Worm (Caenorhabditis elegans) whole organism, L4 larva: Measurements from ENCODE around the gene nsy-1.

ENCODE experiments used
- F26F4.8 ChIP-seq: fragments of 200-800 bp; sonication (Bioruptor generic); conservative IDR thresholded peaks from 2 replicates; pipeline ENCODE4 v1.3.6; 2022; ENCODE audit warnings: missing genetic modification characterization, missing compliant biosample characterization
- F49E8.2 ChIP-seq: sonication (generic microtip); optimal IDR thresholded peaks from 2 replicates; lab custom pipeline; 2016; ENCODE audit warnings: missing compliant biosample characterization, mild to moderate bottlenecking, missing genetic modification characterization, borderline replicate concordance
- T20F7.1 ChIP-seq: fragments of 200-800 bp; sonication (Bioruptor generic); optimal IDR thresholded peaks from 2 replicates; lab custom pipeline; 2018; ENCODE audit warnings: mild to moderate bottlenecking, missing genetic modification characterization, missing compliant biosample characterization
- Y5F2A.4 ChIP-seq: fragments of 200-800 bp; sonication (Bioruptor generic); optimal IDR thresholded peaks from 2 replicates; lab custom pipeline; 2018; ENCODE audit warnings: mild to moderate bottlenecking, missing genetic modification characterization, missing compliant biosample characterization
- arid-1 ChIP-seq: fragments of 200-800 bp; sonication (Bioruptor generic); conservative IDR thresholded peaks from 2 replicates; pipeline ENCODE4 v1.3.6; 2022; ENCODE audit warnings: missing genetic modification reagents, missing genetic modification characterization, missing compliant biosample characterization
- ceh-62 ChIP-seq: sonication (generic microtip); optimal IDR thresholded peaks from 2 replicates; lab custom pipeline; 2017; ENCODE audit warnings: missing biosample characterization, missing genetic modification characterization
- ceh-82 ChIP-seq: sonication (generic microtip); optimal IDR thresholded peaks from 2 replicates; lab custom pipeline; 2017; ENCODE audit warnings: missing biosample characterization, missing genetic modification characterization
- cey-2 ChIP-seq: sonication (generic microtip); optimal IDR thresholded peaks from 3 replicates; lab custom pipeline; 2017; ENCODE audit warnings: missing genetic modification characterization, mild to moderate bottlenecking, missing compliant biosample characterization, antibody characterized with exemption, borderline replicate concordance; ENCODE audit not compliant: insufficient read depth
- daf-16 ChIP-seq, 3 experiments: sonication (generic microtip); optimal IDR thresholded peaks; 2 replicates each; lab custom pipeline; 2016 to 2017; ENCODE audit warnings: missing genetic modification characterization in 3 of 3, missing genetic modification reagents in 3 of 3, mild to moderate bottlenecking in 2 of 3, missing compliant biosample characterization in 2 of 3, missing biosample characterization in 1 of 3, moderate library complexity in 1 of 3
- daf-19 ChIP-seq: fragments of 200-800 bp; sonication (Bioruptor generic); conservative IDR thresholded peaks from 2 replicates; pipeline ENCODE4 v1.3.6; 2022; ENCODE audit warnings: missing genetic modification characterization, missing compliant biosample characterization
- daf-8 ChIP-seq: fragments of 200-800 bp; sonication (Bioruptor generic); IDR thresholded peaks from 2 replicates; pipeline ENCODE4 v1.3.6; 2022; ENCODE audit warnings: missing genetic modification characterization, missing compliant biosample characterization
- dmd-6 ChIP-seq: fragments of 200-800 bp; sonication (Bioruptor generic); IDR thresholded peaks from 2 replicates; pipeline ENCODE4 v1.3.6; 2022; ENCODE audit warnings: missing genetic modification reagents, missing genetic modification characterization, missing compliant biosample characterization
- dmd-8 ChIP-seq: fragments of 200-800 bp; sonication (Bioruptor generic); IDR thresholded peaks from 2 replicates; pipeline ENCODE4 v1.3.6; 2022; ENCODE audit warnings: missing genetic modification characterization, missing compliant biosample characterization
- dve-1 ChIP-seq: sonication (generic microtip); optimal IDR thresholded peaks from 2 replicates; lab custom pipeline; 2017; ENCODE audit warnings: antibody characterized with exemption, mild to moderate bottlenecking, missing genetic modification characterization, missing compliant biosample characterization; ENCODE audit not compliant: insufficient read depth
- egl-43 ChIP-seq: fragments of 200-800 bp; sonication (Bioruptor generic); IDR thresholded peaks from 2 replicates; pipeline ENCODE4 v1.3.6; 2022; ENCODE audit warnings: missing genetic modification reagents, missing genetic modification characterization, missing compliant biosample characterization
- fkh-10 ChIP-seq: fragments of 150-350 bp; optimal IDR thresholded peaks from 2 replicates; lab custom pipeline; 2014; ENCODE audit warnings: missing biosample characterization, missing genetic modification reagents, missing genetic modification characterization
- gei-8 ChIP-seq: fragments of 200-800 bp; sonication (Bioruptor generic); optimal IDR thresholded peaks from 2 replicates; lab custom pipeline; 2018; ENCODE audit warnings: mild to moderate bottlenecking, missing genetic modification characterization, missing compliant biosample characterization
- hlh-11 ChIP-seq: fragments of 200-800 bp; sonication (Bioruptor generic); optimal IDR thresholded peaks from 2 replicates; lab custom pipeline; 2018; ENCODE audit warnings: mild to moderate bottlenecking, missing genetic modification characterization, missing compliant biosample characterization
- hlh-30 ChIP-seq: sonication (generic microtip); optimal IDR thresholded peaks from 2 replicates; lab custom pipeline; 2017; ENCODE audit warnings: antibody characterized with exemption, mild to moderate bottlenecking, missing genetic modification characterization, missing compliant biosample characterization; ENCODE audit not compliant: insufficient read depth
- jun-1 ChIP-seq: fragments of 150-350 bp; optimal IDR thresholded peaks from 2 replicates; lab custom pipeline; 2014; ENCODE audit warnings: missing biosample characterization, missing genetic modification reagents, missing genetic modification characterization
- lin-1 ChIP-seq: fragments of 200-800 bp; sonication (Bioruptor generic); IDR thresholded peaks from 2 replicates; pipeline ENCODE4 v1.3.6; 2022; ENCODE audit warnings: missing genetic modification reagents, missing genetic modification characterization, missing compliant biosample characterization
- lin-13 ChIP-seq: fragments of 150-350 bp; optimal IDR thresholded peaks from 2 replicates; lab custom pipeline; 2014; ENCODE audit warnings: missing biosample characterization, missing genetic modification reagents, missing genetic modification characterization
- lin-29 ChIP-seq: fragments of 200-800 bp; sonication (Bioruptor generic); IDR thresholded peaks from 2 replicates; pipeline ENCODE4 v1.3.6; 2022; ENCODE audit warnings: missing genetic modification reagents, missing genetic modification characterization, missing compliant biosample characterization
- lin-39 ChIP-seq: fragments of 150-350 bp; optimal IDR thresholded peaks from 2 replicates; lab custom pipeline; 2014; ENCODE audit warnings: missing biosample characterization, missing genetic modification reagents, missing genetic modification characterization
- lir-3 ChIP-seq: sonication (generic microtip); optimal IDR thresholded peaks from 2 replicates; lab custom pipeline; 2016; ENCODE audit warnings: mild to moderate bottlenecking, missing genetic modification characterization, missing compliant biosample characterization
- lsy-2 ChIP-seq, 2 experiments: fragments of 150-350 bp in 1 of 2; sonication (generic microtip) in 1 of 2; optimal IDR thresholded peaks; 2 replicates each; lab custom pipeline; 2014 to 2017; ENCODE audit warnings: missing biosample characterization in 2 of 2, missing genetic modification characterization in 2 of 2
- madf-5 ChIP-seq, 2 experiments: fragments of 200-800 bp; sonication (Bioruptor generic); IDR thresholded peaks; 2 replicates each; pipeline ENCODE4 v1.3.6; 2022; ENCODE audit warnings: missing compliant biosample characterization in 2 of 2, missing genetic modification characterization in 2 of 2
- madf-9 ChIP-seq: fragments of 200-800 bp; sonication (Bioruptor generic); conservative IDR thresholded peaks from 2 replicates; pipeline ENCODE4 v1.3.6; 2022; ENCODE audit warnings: missing genetic modification reagents, missing genetic modification characterization, missing compliant biosample characterization
- mdl-1 ChIP-seq, 2 experiments: fragments of 150-350 bp in 1 of 2; sonication (generic microtip) in 1 of 2; optimal IDR thresholded peaks; 2 replicates each; lab custom pipeline; 2014 to 2017; ENCODE audit warnings: missing biosample characterization in 2 of 2, missing genetic modification characterization in 2 of 2
- mdt-29 ChIP-seq: fragments of 200-800 bp; sonication (Bioruptor generic); IDR thresholded peaks from 2 replicates; pipeline ENCODE4 v1.3.6; 2022; ENCODE audit warnings: missing genetic modification reagents, missing genetic modification characterization, missing compliant biosample characterization
- mxl-2 ChIP-seq: fragments of 200-800 bp; sonication (Bioruptor generic); conservative IDR thresholded peaks from 2 replicates; pipeline ENCODE4 v1.3.6; 2022; ENCODE audit warnings: missing genetic modification reagents, missing genetic modification characterization, missing compliant biosample characterization
- nhr-10 ChIP-seq: fragments of 150-350 bp; optimal IDR thresholded peaks from 2 replicates; lab custom pipeline; 2014; ENCODE audit warnings: missing biosample characterization, missing genetic modification characterization
- nhr-11 ChIP-seq: fragments of 150-350 bp; optimal IDR thresholded peaks from 2 replicates; lab custom pipeline; 2014; ENCODE audit warnings: missing biosample characterization, missing genetic modification characterization
- nhr-111 ChIP-seq: fragments of 200-800 bp; sonication (Bioruptor generic); optimal IDR thresholded peaks from 2 replicates; lab custom pipeline; 2018; ENCODE audit warnings: mild to moderate bottlenecking, missing genetic modification characterization, missing compliant biosample characterization
- nhr-237 ChIP-seq: sonication (generic microtip); optimal IDR thresholded peaks from 2 replicates; lab custom pipeline; 2017; ENCODE audit warnings: missing biosample characterization, missing genetic modification characterization
- nhr-41 ChIP-seq: fragments of 200-800 bp; sonication (Bioruptor generic); IDR thresholded peaks from 2 replicates; pipeline ENCODE4 v1.3.6; 2022; ENCODE audit warnings: missing genetic modification reagents, missing genetic modification characterization, missing compliant biosample characterization
- nhr-42 ChIP-seq: fragments of 200-800 bp; sonication (Bioruptor generic); IDR thresholded peaks from 2 replicates; pipeline ENCODE4 v1.3.6; 2022; ENCODE audit warnings: missing genetic modification characterization, missing compliant biosample characterization
- nhr-76 ChIP-seq: fragments of 150-350 bp; optimal IDR thresholded peaks from 2 replicates; lab custom pipeline; 2014; ENCODE audit warnings: missing biosample characterization, missing genetic modification characterization
- php-3 ChIP-seq: fragments of 200-800 bp; sonication (Bioruptor generic); IDR thresholded peaks from 2 replicates; pipeline ENCODE4 v1.3.6; 2022; ENCODE audit warnings: missing genetic modification reagents, missing genetic modification characterization, missing compliant biosample characterization
- sdz-12 ChIP-seq: fragments of 200-800 bp; sonication (Bioruptor generic); optimal IDR thresholded peaks from 2 replicates; lab custom pipeline; 2018; ENCODE audit warnings: mild to moderate bottlenecking, missing genetic modification characterization, missing compliant biosample characterization
- set-16 ChIP-seq: fragments of 200-800 bp; sonication (Bioruptor generic); IDR thresholded peaks from 2 replicates; pipeline ENCODE4 v1.3.6; 2022; ENCODE audit warnings: missing genetic modification reagents, missing genetic modification characterization, missing compliant biosample characterization
- skn-1 ChIP-seq: fragments of 150-350 bp; optimal IDR thresholded peaks from 2 replicates; lab custom pipeline; 2014; ENCODE audit warnings: missing biosample characterization, missing genetic modification characterization
- snpc-1.2 ChIP-seq: fragments of 200-800 bp; sonication (Bioruptor generic); IDR thresholded peaks from 2 replicates; pipeline ENCODE4 v1.3.6; 2022; ENCODE audit warnings: missing genetic modification reagents, missing genetic modification characterization, missing compliant biosample characterization
- spr-3 ChIP-seq: fragments of 200-800 bp; sonication (Bioruptor generic); optimal IDR thresholded peaks from 2 replicates; lab custom pipeline; 2018; ENCODE audit warnings: mild to moderate bottlenecking, missing genetic modification characterization, missing compliant biosample characterization
- tra-1 ChIP-seq: fragments of 200-800 bp; sonication (Bioruptor generic); IDR thresholded peaks from 2 replicates; pipeline ENCODE4 v1.3.6; 2022; ENCODE audit warnings: missing genetic modification reagents, missing genetic modification characterization, missing compliant biosample characterization
- unc-130 ChIP-seq: sonication (generic microtip); optimal IDR thresholded peaks from 2 replicates; lab custom pipeline; 2016; ENCODE audit warnings: missing genetic modification reagents, missing genetic modification characterization, missing compliant biosample characterization
- unc-62 ChIP-seq, 3 experiments: fragments of 150-350 bp in 1 of 3; sonication (generic microtip); optimal IDR thresholded peaks in 2 of 3; peaks in 1 of 3; 1 replicate in 1 of 3; 2 replicates in 2 of 3; lab custom pipeline; 2014 to 2017; ENCODE audit warnings: missing biosample characterization in 3 of 3, missing genetic modification characterization in 3 of 3, missing genetic modification reagents in 3 of 3, missing genotype in 1 of 3
- vab-7 ChIP-seq: fragments of 200-800 bp; sonication (Bioruptor generic); IDR thresholded peaks from 2 replicates; pipeline ENCODE4 v1.3.6; 2022; ENCODE audit warnings: missing genetic modification reagents, missing genetic modification characterization, missing compliant biosample characterization
- zfp-3 ChIP-seq: fragments of 200-800 bp; sonication (Bioruptor generic); conservative IDR thresholded peaks from 2 replicates; pipeline ENCODE4 v1.3.6; 2022; ENCODE audit warnings: missing genetic modification reagents, missing genetic modification characterization, missing compliant biosample characterization

Gene nsy-1

DNA sequence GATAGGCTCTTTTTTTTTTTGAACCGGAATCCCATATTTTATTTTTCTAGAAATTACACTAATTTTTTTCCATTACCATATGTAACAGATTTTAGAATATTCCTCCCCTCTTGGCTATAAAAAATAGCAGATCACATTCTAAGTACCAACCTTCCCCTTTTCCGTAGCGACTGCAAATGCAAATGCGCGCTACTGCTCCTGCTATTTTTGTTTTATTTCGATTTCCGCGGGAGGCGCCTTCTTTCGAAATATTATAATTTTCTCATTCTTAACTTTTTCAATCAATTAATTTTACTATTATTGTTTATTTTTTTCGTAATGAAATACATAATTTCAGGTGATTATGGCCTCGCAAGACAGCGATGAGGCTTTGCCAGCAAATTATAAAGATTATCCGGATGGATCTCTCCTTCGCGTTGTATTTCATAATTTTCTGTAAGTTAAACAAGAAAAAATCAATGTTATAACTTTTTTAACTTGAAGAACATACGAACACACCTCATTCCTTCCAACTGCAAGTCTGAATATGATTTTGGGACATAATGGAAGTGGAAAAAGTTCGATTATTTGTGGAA lies 39.3 kb downstream of the nsy-1 start, which contains the start of gene smc-5 (continued):
- TF ChIP-seq madf-9 (GFP tag; lab: Robert Waterston, UW) (no peak), nhr-11 (tag; lab: Kevin White, UChicago) (no peak), daf-16 (GFP tag; optimal IDR thresholded peaks at IDR 0.05; lab: Kevin White, UChicago) (no peak), daf-16 (tag; optimal IDR thresholded peaks at IDR 0.05; lab: Kevin White, UChicago) (peak; percentile 42), egl-43 (GFP tag; lab: Robert Waterston, UW) (no peak), skn-1 (no peak), nhr-41 (no peak), snpc-1.2 (GFP tag; lab: Robert Waterston, UW) (no peak), gei-8 (GFP tag; lab: Kevin White, UChicago) (no peak), F49E8.2 (tag; lab: Kevin White, UChicago) (no peak), unc-62 (GFP tag; optimal IDR thresholded peaks at IDR 0.05 in 1 of 2; lab: Kevin White, UChicago) (peak in 1 of 2 experiments; percentile 45), unc-62 (tag; optimal IDR thresholded peaks at IDR 0.05; lab: Kevin White, UChicago) (no peak), php-3 (GFP tag; lab: Robert Waterston, UW) (no peak), dmd-8 (no peak), mxl-2 (GFP tag; lab: Robert Waterston, UW) (no peak), ceh-82 (tag; lab: Kevin White, UChicago) (no peak), hlh-11 (tag; lab: Kevin White, UChicago) (no peak), mdl-1 (tag; optimal IDR thresholded peaks at IDR 0.05; lab: Kevin White, UChicago) (no peak), spr-3 (GFP tag; lab: Kevin White, UChicago) (no peak), nhr-42 (GFP tag; lab: Robert Waterston, UW) (no peak), nhr-10 (tag; lab: Kevin White, UChicago) (no peak), ceh-62 (tag; lab: Kevin White, UChicago) (no peak), lin-13 (GFP tag; lab: Kevin White, UChicago) (no peak), lin-29 (GFP tag; lab: Robert Waterston, UW) (no peak), lir-3 (tag; lab: Kevin White, UChicago) (no peak), dmd-6 (GFP tag; lab: Robert Waterston, UW) (no peak), set-16 (GFP tag; lab: Robert Waterston, UW) (no peak), Y5F2A.4 (no peak), F26F4.8 (GFP tag; lab: Robert Waterston, UW) (no peak), nhr-237 (tag; lab: Kevin White, UChicago) (no peak), lsy-2 (tag; optimal IDR thresholded peaks at IDR 0.05; lab: Kevin White, UChicago) (no peak), jun-1 (tag; lab: Kevin White, UChicago) (no peak), hlh-30 (no peak), dve-1 (tag; lab: Kevin White, UChicago) (no peak), nhr-111 (no peak), T20F7.1 (peak; percentile 14), nhr-76 (tag; lab: Kevin White, UChicago) (no peak), madf-5 (GFP tag; IDR thresholded peaks at IDR 0.05; lab: Robert Waterston, UW) (no peak), cey-2 (tag; lab: Kevin White, UChicago) (no peak), arid-1 (no peak), lin-39 (tag; lab: Kevin White, UChicago) (no peak), sdz-12 (no peak), unc-130 (GFP tag; lab: Kevin White, UChicago) (peak; percentile 82), zfp-3 (GFP tag; lab: Robert Waterston, UW) (no peak), fkh-10 (GFP tag; lab: Kevin White, UChicago) (no peak), tra-1 (GFP tag; lab: Robert Waterston, UW) (no peak), vab-7 (GFP tag; lab: Robert Waterston, UW) (peak; percentile 47; the same call in 1 of the 2 replicates), mdt-29 (no peak), daf-19 (no peak), lin-1 (GFP tag; lab: Robert Waterston, UW) (no peak), daf-8 (GFP tag; lab: Robert Waterston, UW) (no peak)
